ENCODE assay signal across 1 fruit fly cellular context in the genomic region with DNA sequence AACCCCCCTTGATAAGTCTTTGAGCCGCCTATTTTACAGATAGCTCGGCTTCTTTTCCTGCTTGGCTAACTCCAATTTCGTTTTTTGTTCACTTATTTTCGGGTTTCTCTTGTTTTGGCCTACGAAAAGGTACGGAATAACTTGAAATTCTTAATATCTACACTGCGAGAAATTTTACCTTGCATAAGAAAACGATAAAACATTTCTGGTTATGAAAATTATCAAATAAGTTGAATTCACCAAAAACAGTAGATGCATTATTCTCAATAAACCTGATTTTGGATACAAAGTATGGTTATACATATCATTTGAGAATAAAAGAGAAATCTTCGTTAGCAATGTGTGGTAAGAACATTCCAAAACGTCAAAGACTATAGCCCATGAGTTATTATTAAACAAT.
TF ChIP-seq lines count a peak whose summit lies in the region.

No protein-coding gene starts in this region.

TF ChIP-seq in whole organism, embryonic, 481 proteins besides CTCF, POLR2A, EP300 and RAD21 (continued from another document):
- no peak for TF ChIP-seq CG17912 (GFP tag; optimal IDR thresholded peaks at IDR 0.05; lab: Kevin White, UChicago)
- peak; percentile 4 for TF ChIP-seq Hmr (GFP tag; optimal IDR thresholded peaks at IDR 0.05; lab: Kevin White, UChicago)
- TF ChIP-seq Myb (GFP tag; optimal IDR thresholded peaks at IDR 0.05; lab: Kevin White, UChicago): no peak
- TF ChIP-seq psq (GFP tag; optimal IDR thresholded peaks at IDR 0.05; lab: Kevin White, UChicago): no peak
- TF ChIP-seq CG42726 (GFP tag; IDR thresholded peaks at IDR 0.05; lab: Robert Waterston, UW; ENCODE audit: partially characterized antibody): no peak
- no peak for TF ChIP-seq nom (GFP tag; optimal IDR thresholded peaks at IDR 0.05; lab: Kevin White, UChicago)
- no peak for TF ChIP-seq Six4 (GFP tag; optimal IDR thresholded peaks at IDR 0.05; lab: Kevin White, UChicago)
- TF ChIP-seq CG32767 (GFP tag; IDR thresholded peaks at IDR 0.05; lab: Robert Waterston, UW): no peak
- no peak for TF ChIP-seq CG11560 (tag; IDR thresholded peaks at IDR 0.05; lab: Robert Waterston, UW)
- TF ChIP-seq sens (GFP tag; lab: Kevin White, UChicago): peak; percentile 75
- no peak for TF ChIP-seq Fer2 (tag; optimal IDR thresholded peaks at IDR 0.05; lab: Kevin White, UChicago)
- no peak for TF ChIP-seq peb (GFP tag; IDR thresholded peaks at IDR 0.05; lab: Robert Waterston, UW)
- TF ChIP-seq YL-1 (GFP tag; optimal IDR thresholded peaks at IDR 0.05; lab: Kevin White, UChicago): no peak
- TF ChIP-seq CG10654 (GFP tag; optimal IDR thresholded peaks at IDR 0.05; lab: Kevin White, UChicago): no peak
- TF ChIP-seq Xrp1 (GFP tag; IDR thresholded peaks at IDR 0.05; lab: Robert Waterston, UW): peak; percentile 60
- TF ChIP-seq CG4424 (GFP tag; optimal IDR thresholded peaks at IDR 0.05; lab: Kevin White, UChicago): peak; percentile 22
- TF ChIP-seq Ravus (GFP tag; IDR thresholded peaks at IDR 0.05; lab: Robert Waterston, UW): no peak
- TF ChIP-seq CG10267 (tag; optimal IDR thresholded peaks at IDR 0.05; lab: Kevin White, UChicago): peak; percentile 51
- peak; percentile 41 for TF ChIP-seq lab (GFP tag; optimal IDR thresholded peaks at IDR 0.05; lab: Kevin White, UChicago)
- TF ChIP-seq CG12659 (GFP tag; optimal IDR thresholded peaks at IDR 0.05; lab: Kevin White, UChicago): peak; percentile 16
- TF ChIP-seq ab (GFP tag; optimal IDR thresholded peaks at IDR 0.05; lab: Kevin White, UChicago): no peak
- TF ChIP-seq Dll (GFP tag; IDR thresholded peaks at IDR 0.05; lab: Robert Waterston, UW; ENCODE audit: partially characterized antibody): no peak
- TF ChIP-seq CG17802 (tag; optimal IDR thresholded peaks at IDR 0.05; lab: Kevin White, UChicago): no peak
- TF ChIP-seq dati (GFP tag; IDR thresholded peaks at IDR 0.05; lab: Robert Waterston, UW): no peak
- TF ChIP-seq aop (GFP tag; IDR thresholded peaks at IDR 0.05; lab: Robert Waterston, UW): no peak
- TF ChIP-seq NC2β (GFP tag; optimal IDR thresholded peaks at IDR 0.05; lab: Kevin White, UChicago): no peak
- no peak for TF ChIP-seq Hmx (GFP tag; optimal IDR thresholded peaks at IDR 0.05; lab: Kevin White, UChicago)
- no peak for TF ChIP-seq fd102C (GFP tag; optimal IDR thresholded peaks at IDR 0.05; lab: Kevin White, UChicago)
- no peak for TF ChIP-seq CG18599 (GFP tag; optimal IDR thresholded peaks at IDR 0.05; lab: Kevin White, UChicago)
- peak; percentile 58 for TF ChIP-seq CG2678 (tag; optimal IDR thresholded peaks at IDR 0.05; lab: Kevin White, UChicago)
- peak; percentile 55 for TF ChIP-seq CG14710 (tag; optimal IDR thresholded peaks at IDR 0.05; lab: Kevin White, UChicago)
- TF ChIP-seq Sox102F (GFP tag; optimal IDR thresholded peaks at IDR 0.05; lab: Kevin White, UChicago): peak; percentile 50
- TF ChIP-seq CG15479 (GFP tag; optimal IDR thresholded peaks at IDR 0.05; lab: Kevin White, UChicago): no peak
- TF ChIP-seq CG9215 (GFP tag; IDR thresholded peaks at IDR 0.05; lab: Robert Waterston, UW): no peak
- TF ChIP-seq CG9609 (GFP tag; optimal IDR thresholded peaks at IDR 0.05; lab: Kevin White, UChicago): peak; percentile 38
- no peak for TF ChIP-seq Neu2 (GFP tag; optimal IDR thresholded peaks at IDR 0.05; lab: Kevin White, UChicago; ENCODE audit: borderline replicate concordance)
- no peak for TF ChIP-seq sens-2 (GFP tag; IDR thresholded peaks at IDR 0.05; lab: Robert Waterston, UW)
- peak; percentile 46 for TF ChIP-seq trem (tag; optimal IDR thresholded peaks at IDR 0.05; lab: Kevin White, UChicago)
- no peak for TF ChIP-seq CG5180 (GFP tag; optimal IDR thresholded peaks at IDR 0.05; lab: Kevin White, UChicago)
- TF ChIP-seq tx (GFP tag; optimal IDR thresholded peaks at IDR 0.05; lab: Kevin White, UChicago): no peak
- TF ChIP-seq CG12769 (tag; optimal IDR thresholded peaks at IDR 0.05; lab: Kevin White, UChicago): no peak
- TF ChIP-seq Dp (GFP tag; optimal IDR thresholded peaks at IDR 0.05; lab: Kevin White, UChicago): no peak
- TF ChIP-seq dm (GFP tag; optimal IDR thresholded peaks at IDR 0.05; lab: Kevin White, UChicago): no peak
- no peak for TF ChIP-seq cad (GFP tag; optimal IDR thresholded peaks at IDR 0.05; lab: Kevin White, UChicago)
- no peak for TF ChIP-seq Camta (GFP tag; optimal IDR thresholded peaks at IDR 0.05; lab: Kevin White, UChicago)
- no peak for TF ChIP-seq inv (GFP tag; IDR thresholded peaks at IDR 0.05; lab: Robert Waterston, UW; ENCODE audit: partially characterized antibody)
- no peak for TF ChIP-seq BtbVII (GFP tag; optimal IDR thresholded peaks at IDR 0.05; lab: Kevin White, UChicago)
- peak; percentile 1 for TF ChIP-seq CG9437 (GFP tag; optimal IDR thresholded peaks at IDR 0.05; lab: Kevin White, UChicago)
- no peak for TF ChIP-seq Dbx (GFP tag; IDR thresholded peaks at IDR 0.05; lab: Robert Waterston, UW)
- no peak for TF ChIP-seq tna (GFP tag; IDR thresholded peaks at IDR 0.05; lab: Robert Waterston, UW; ENCODE audit: partially characterized antibody)
- no peak for TF ChIP-seq CG9876 (GFP tag; optimal IDR thresholded peaks at IDR 0.05; lab: Kevin White, UChicago)
- no peak for TF ChIP-seq CG11696 (GFP tag; IDR thresholded peaks at IDR 0.05; lab: Robert Waterston, UW)
- TF ChIP-seq nau (GFP tag; optimal IDR thresholded peaks at IDR 0.05; lab: Kevin White, UChicago): no peak
- TF ChIP-seq ems (GFP tag; optimal IDR thresholded peaks at IDR 0.05; lab: Kevin White, UChicago): no peak
- TF ChIP-seq CG10366 (GFP tag; IDR thresholded peaks at IDR 0.05; lab: Robert Waterston, UW): no peak
- TF ChIP-seq BEAF-32 (GFP tag; optimal IDR thresholded peaks at IDR 0.05; lab: Kevin White, UChicago): no peak
- TF ChIP-seq corto (GFP tag; optimal IDR thresholded peaks at IDR 0.05; lab: Kevin White, UChicago): no peak
- no peak for TF ChIP-seq CG3995 (GFP tag; optimal IDR thresholded peaks at IDR 0.05; lab: Kevin White, UChicago)
- peak; percentile 5 for TF ChIP-seq CG7556 (GFP tag; optimal IDR thresholded peaks at IDR 0.05; lab: Kevin White, UChicago)
- no peak for TF ChIP-seq crc (GFP tag; optimal IDR thresholded peaks at IDR 0.05; lab: Kevin White, UChicago)
- no peak for TF ChIP-seq bbx (GFP tag; IDR thresholded peaks at IDR 0.05; lab: Robert Waterston, UW; ENCODE audit: partially characterized antibody)
- no peak for TF ChIP-seq Hand (GFP tag; optimal IDR thresholded peaks at IDR 0.05; lab: Kevin White, UChicago)
- TF ChIP-seq slp2 (GFP tag; optimal IDR thresholded peaks at IDR 0.05; lab: Kevin White, UChicago): no peak
- TF ChIP-seq Jarid2 (GFP tag; optimal IDR thresholded peaks at IDR 0.05; lab: Kevin White, UChicago): no peak
- no peak for TF ChIP-seq wdn (GFP tag; IDR thresholded peaks at IDR 0.05; lab: Robert Waterston, UW)
- no peak for TF ChIP-seq Opbp (GFP tag; IDR thresholded peaks at IDR 0.05; lab: Robert Waterston, UW; ENCODE audit: partially characterized antibody)
- no peak for TF ChIP-seq CG3847 (GFP tag; IDR thresholded peaks at IDR 0.05; lab: Robert Waterston, UW)
- peak; percentile 58 for TF ChIP-seq CG11504 (tag; optimal IDR thresholded peaks at IDR 0.05; lab: Kevin White, UChicago)
- no peak for TF ChIP-seq sob (GFP tag; IDR thresholded peaks at IDR 0.05; lab: Robert Waterston, UW)
- peak; percentile 26 for TF ChIP-seq Xbp1 (GFP tag; optimal IDR thresholded peaks at IDR 0.05; lab: Kevin White, UChicago)
- TF ChIP-seq CG14441 (GFP tag; IDR thresholded peaks at IDR 0.05; lab: Robert Waterston, UW): no peak
- TF ChIP-seq CG6689 (GFP tag; IDR thresholded peaks at IDR 0.05; lab: Robert Waterston, UW): no peak
- no peak for TF ChIP-seq chm (GFP tag; IDR thresholded peaks at IDR 0.05; lab: Robert Waterston, UW)
- peak; percentile 17 for TF ChIP-seq Nf-YB (GFP tag; optimal IDR thresholded peaks at IDR 0.05; lab: Kevin White, UChicago)
- TF ChIP-seq sna (GFP tag; IDR thresholded peaks at IDR 0.05; lab: Robert Waterston, UW; ENCODE audit: partially characterized antibody): no peak
- TF ChIP-seq CG2202 (tag; optimal IDR thresholded peaks at IDR 0.05; lab: Kevin White, UChicago): no peak
- no peak for TF ChIP-seq Chrac-16 (GFP tag; optimal IDR thresholded peaks at IDR 0.05; lab: Kevin White, UChicago)
- TF ChIP-seq ham (GFP tag; IDR thresholded peaks at IDR 0.05; lab: Robert Waterston, UW): no peak
- no peak for TF ChIP-seq klu (GFP tag; IDR thresholded peaks at IDR 0.05; lab: Robert Waterston, UW)
- TF ChIP-seq CG10959 (GFP tag; IDR thresholded peaks at IDR 0.05; lab: Robert Waterston, UW): no peak
- no peak for TF ChIP-seq slou (GFP tag; optimal IDR thresholded peaks at IDR 0.05; lab: Kevin White, UChicago)
- no peak for TF ChIP-seq Sin3A (optimal IDR thresholded peaks at IDR 0.05; lab: Kevin White, UChicago)
- no peak for TF ChIP-seq Ada2b (GFP tag; IDR thresholded peaks at IDR 0.05; lab: Robert Waterston, UW)
- no peak for TF ChIP-seq CG12236 (GFP tag; optimal IDR thresholded peaks at IDR 0.05; lab: Kevin White, UChicago)
- no peak for TF ChIP-seq CG4854 (GFP tag; optimal IDR thresholded peaks at IDR 0.05; lab: Kevin White, UChicago)
- no peak for TF ChIP-seq CG10274 (GFP tag; optimal IDR thresholded peaks at IDR 0.05; lab: Kevin White, UChicago)
- peak; percentile 5 for TF ChIP-seq CG10147 (GFP tag; optimal IDR thresholded peaks at IDR 0.05; lab: Kevin White, UChicago)
- peak; percentile 41 for TF ChIP-seq CG8388 (GFP tag; optimal IDR thresholded peaks at IDR 0.05; lab: Kevin White, UChicago)
- no peak for TF ChIP-seq Gsc (GFP tag; IDR thresholded peaks at IDR 0.05; lab: Robert Waterston, UW)
- no peak for TF ChIP-seq fu2 (GFP tag; optimal IDR thresholded peaks at IDR 0.05; lab: Kevin White, UChicago)
- no peak for TF ChIP-seq bab2 (GFP tag; optimal IDR thresholded peaks at IDR 0.05; lab: Kevin White, UChicago)
- peak; percentile 54 for TF ChIP-seq CoRest (tag; optimal IDR thresholded peaks at IDR 0.05; lab: Kevin White, UChicago)
- TF ChIP-seq Antp (GFP tag; optimal IDR thresholded peaks at IDR 0.05; lab: Kevin White, UChicago): no peak
- no peak for TF ChIP-seq Bdp1 (GFP tag; optimal IDR thresholded peaks at IDR 0.05; lab: Kevin White, UChicago)
- peak; percentile 2 for TF ChIP-seq CG4707 (GFP tag; optimal IDR thresholded peaks at IDR 0.05; lab: Kevin White, UChicago)
- TF ChIP-seq Usf (GFP tag; optimal IDR thresholded peaks at IDR 0.05; lab: Kevin White, UChicago): no peak
- no peak for TF ChIP-seq mam (GFP tag; optimal IDR thresholded peaks at IDR 0.05; lab: Kevin White, UChicago)
- TF ChIP-seq D19B (GFP tag; optimal IDR thresholded peaks at IDR 0.05; lab: Kevin White, UChicago): no peak
- no peak for TF ChIP-seq CG6683 (GFP tag; optimal IDR thresholded peaks at IDR 0.05; lab: Kevin White, UChicago)
- no peak for TF ChIP-seq CG6272 (GFP tag; IDR thresholded peaks at IDR 0.05; lab: Robert Waterston, UW)
- peak in 1 of 2 experiments; percentile 42 for TF ChIP-seq Hr51 (GFP tag; optimal IDR thresholded peaks at IDR 0.05; lab: Kevin White, UChicago)
- no peak for TF ChIP-seq h (optimal IDR thresholded peaks at IDR 0.05; lab: Kevin White, UChicago)
- TF ChIP-seq tio (GFP tag; optimal IDR thresholded peaks at IDR 0.05; lab: Kevin White, UChicago): peak; percentile 12
- no peak for TF ChIP-seq shn (GFP tag; optimal IDR thresholded peaks at IDR 0.05; lab: Kevin White, UChicago)
- TF ChIP-seq CG9817 (tag; optimal IDR thresholded peaks at IDR 0.05; lab: Kevin White, UChicago): peak; percentile 2
- TF ChIP-seq CG17568 (GFP tag; optimal IDR thresholded peaks at IDR 0.05; lab: Kevin White, UChicago): no peak
- TF ChIP-seq CG15514 (GFP tag; optimal IDR thresholded peaks at IDR 0.05; lab: Kevin White, UChicago): no peak
- TF ChIP-seq CG12219 (GFP tag; optimal IDR thresholded peaks at IDR 0.05; lab: Kevin White, UChicago): no peak
- TF ChIP-seq CG12942 (GFP tag; optimal IDR thresholded peaks at IDR 0.05; lab: Kevin White, UChicago): no peak
- no peak for TF ChIP-seq NC2α (GFP tag; optimal IDR thresholded peaks at IDR 0.05; lab: Kevin White, UChicago)
- no peak for TF ChIP-seq lmd (GFP tag; IDR thresholded peaks at IDR 0.05; lab: Robert Waterston, UW)
- no peak for TF ChIP-seq Atf-2 (GFP tag; optimal IDR thresholded peaks at IDR 0.05; lab: Kevin White, UChicago)
- TF ChIP-seq CG43689 (GFP tag; IDR thresholded peaks at IDR 0.05; lab: Robert Waterston, UW): no peak
- no peak for TF ChIP-seq kay (GFP tag; optimal IDR thresholded peaks at IDR 0.05; lab: Kevin White, UChicago)
- TF ChIP-seq Blimp-1 (GFP tag; optimal IDR thresholded peaks at IDR 0.05; lab: Kevin White, UChicago): peak; percentile 56
- TF ChIP-seq CG2120 (GFP tag; optimal IDR thresholded peaks at IDR 0.05; lab: Kevin White, UChicago): peak; percentile 45
- no peak for TF ChIP-seq CG15073 (GFP tag; optimal IDR thresholded peaks at IDR 0.05; lab: Kevin White, UChicago)
- TF ChIP-seq CG13775 (GFP tag; optimal IDR thresholded peaks at IDR 0.05; lab: Kevin White, UChicago): peak; percentile 24
- TF ChIP-seq CG11085 (GFP tag; IDR thresholded peaks at IDR 0.05; lab: Robert Waterston, UW): no peak
- no peak for TF ChIP-seq CG14667 (GFP tag; IDR thresholded peaks at IDR 0.05; lab: Robert Waterston, UW)
- no peak for TF ChIP-seq Doc2 (GFP tag; IDR thresholded peaks at IDR 0.05; lab: Robert Waterston, UW)
- TF ChIP-seq CG12744 (GFP tag; optimal IDR thresholded peaks at IDR 0.05; lab: Kevin White, UChicago): no peak
- no peak for TF ChIP-seq Kr (GFP tag; optimal IDR thresholded peaks at IDR 0.05; lab: Kevin White, UChicago)
- no peak for TF ChIP-seq en (GFP tag; optimal IDR thresholded peaks at IDR 0.05; lab: Kevin White, UChicago)
- TF ChIP-seq gt (GFP tag; IDR thresholded peaks at IDR 0.05; lab: Robert Waterston, UW): no peak
- peak; percentile 37 for TF ChIP-seq CG17359 (tag; optimal IDR thresholded peaks at IDR 0.05; lab: Kevin White, UChicago)
- TF ChIP-seq CG1832 (GFP tag; optimal IDR thresholded peaks at IDR 0.05; lab: Kevin White, UChicago): no peak
- TF ChIP-seq HmgZ (tag; optimal IDR thresholded peaks at IDR 0.05; lab: Kevin White, UChicago): no peak
- TF ChIP-seq cas (GFP tag; IDR thresholded peaks at IDR 0.05; lab: Robert Waterston, UW): no peak
- TF ChIP-seq NFAT (GFP tag; IDR thresholded peaks at IDR 0.05; lab: Robert Waterston, UW): no peak
- TF ChIP-seq HLH3B (GFP tag; IDR thresholded peaks at IDR 0.05; lab: Robert Waterston, UW): no peak
- TF ChIP-seq CG10543 (GFP tag; optimal IDR thresholded peaks at IDR 0.05; lab: Kevin White, UChicago): no peak
- TF ChIP-seq emc (GFP tag; optimal IDR thresholded peaks at IDR 0.05; lab: Kevin White, UChicago): no peak
- TF ChIP-seq CG11093 (GFP tag; IDR thresholded peaks at IDR 0.05; lab: Robert Waterston, UW): no peak
- TF ChIP-seq CG16863 (GFP tag; optimal IDR thresholded peaks at IDR 0.05; lab: Kevin White, UChicago): no peak
TF ChIP-seq in whole organism, embryonic: peak in this region for 101.
